Worm (Caenorhabditis elegans): ENCODE measurements around the gene srh-119.

DNA sequence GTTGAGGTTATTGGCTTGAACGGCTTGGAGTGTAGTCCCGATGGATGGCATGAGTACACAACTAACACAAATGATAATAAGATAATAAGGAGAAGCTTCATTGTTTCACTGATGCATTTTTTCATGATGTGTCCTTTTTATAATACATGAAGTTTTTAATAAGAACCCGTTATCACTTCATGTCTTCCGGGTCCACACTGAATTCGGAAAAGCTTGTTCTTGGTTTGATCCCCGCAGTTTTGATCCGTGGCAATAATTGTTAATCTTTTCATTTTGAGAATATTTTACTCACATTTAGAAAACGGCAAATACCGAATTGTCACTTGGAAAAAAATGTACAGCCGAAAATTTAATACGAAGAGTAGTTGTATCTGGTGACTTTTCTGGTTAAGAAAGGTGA is 16.4 kb downstream of the srh-119 start, which contains the start of gene Y102A5C.27:
- no peak for TF ChIP-seq W03F9.2 (tag; optimal IDR thresholded peaks at IDR 0.05)
- TF ChIP-seq him-1 (tag; optimal IDR thresholded peaks at IDR 0.05), result no peak
- TF ChIP-seq dao-5 (tag; optimal IDR thresholded peaks at IDR 0.05), result no peak
